Worm (Caenorhabditis elegans): ENCODE measurements around the gene cht-4.

The cht-4 gene

ce11 chrIII:1705331-1705730 is 48.1 kb upstream of the cht-4 start (continued):
- TF ChIP-seq snpc-4 (tag; optimal IDR thresholded peaks at IDR 0.05) (no peak), jun-1 (tag; optimal IDR thresholded peaks at IDR 0.05) (no peak), ceh-8 (GFP tag; optimal IDR thresholded peaks at IDR 0.05) (no peak), C34B4.2 (tag; optimal IDR thresholded peaks at IDR 0.05) (no peak), snu-23 (GFP tag; optimal IDR thresholded peaks at IDR 0.05) (no peak), nhr-28 (tag; optimal IDR thresholded peaks at IDR 0.05) (no peak), ztf-11 (tag; optimal IDR thresholded peaks at IDR 0.05) (no peak), mep-1 (tag; optimal IDR thresholded peaks at IDR 0.05) (peak; percentile 35), isw-1 (GFP tag; IDR thresholded peaks at IDR 0.05) (no peak), unc-30 (tag; optimal IDR thresholded peaks at IDR 0.05) (no peak), aha-1 (tag; optimal IDR thresholded peaks at IDR 0.05) (no peak), nhr-77 (tag; optimal IDR thresholded peaks at IDR 0.05) (no peak), grh-1 (GFP tag; IDR thresholded peaks at IDR 0.05) (no peak), vab-15 (tag; optimal IDR thresholded peaks at IDR 0.05) (no peak), ceh-90 (tag; optimal IDR thresholded peaks at IDR 0.05) (no peak), unc-130 (tag; optimal IDR thresholded peaks at IDR 0.05) (no peak), lin-14 (GFP tag; optimal IDR thresholded peaks at IDR 0.05) (no peak), efl-1 (optimal IDR thresholded peaks at IDR 0.05) (peak; percentile 29 to 44), efl-1 (GFP tag; optimal IDR thresholded peaks at IDR 0.05 in 1 of 2) (peak; percentile 44 to 74), nhr-84 (tag; optimal IDR thresholded peaks at IDR 0.05) (no peak), rnt-1 (tag; optimal IDR thresholded peaks at IDR 0.05) (peak; percentile 16), lsy-2 (tag; optimal IDR thresholded peaks at IDR 0.05) (no peak), nhr-11 (tag; optimal IDR thresholded peaks at IDR 0.05) (no peak), hlh-4 (tag; optimal IDR thresholded peaks at IDR 0.05) (no peak), xbp-1 (tag; optimal IDR thresholded peaks at IDR 0.05) (no peak), ceh-88 (GFP tag; IDR thresholded peaks at IDR 0.05) (no peak), egl-13 (tag; optimal IDR thresholded peaks at IDR 0.05) (no peak), nhr-20 (tag; optimal IDR thresholded peaks at IDR 0.05) (no peak), fkh-4 (tag; optimal IDR thresholded peaks at IDR 0.05; ENCODE audit: borderline replicate concordance) (no peak), egl-27 (tag; optimal IDR thresholded peaks at IDR 0.05) (no peak), ets-5 (GFP tag; IDR thresholded peaks at IDR 0.05) (no peak), efl-3 (GFP tag; optimal IDR thresholded peaks at IDR 0.05) (no peak)

- TF ChIP-seq grh-1 (GFP tag; IDR thresholded peaks at IDR 0.05) (no peak), snpc-4 (tag; optimal IDR thresholded peaks at IDR 0.05) (no peak), unc-30 (tag; optimal IDR thresholded peaks at IDR 0.05) (no peak), lin-13 (GFP tag; optimal IDR thresholded peaks at IDR 0.05) (no peak), tbx-2 (tag; optimal IDR thresholded peaks at IDR 0.05) (no peak), nhr-28 (tag; optimal IDR thresholded peaks at IDR 0.05) (no peak), egl-27 (tag; optimal IDR thresholded peaks at IDR 0.05) (no peak)
These were observed 46.7 kb upstream of the cht-4 start for ce11 chrIII:1704020-1704419.

ce11 chrIII:1702337-1702736 is 45.1 kb upstream of the cht-4 start, which contains the start of gene spex-3:
spex-3 (minus strand) TSS chrIII:1702437.
- TF ChIP-seq dsc-1 (tag; optimal IDR thresholded peaks at IDR 0.05) (no peak), ztf-4 (tag; optimal IDR thresholded peaks at IDR 0.05) (no peak), nhr-11 (tag; optimal IDR thresholded peaks at IDR 0.05) (no peak), unc-86 (tag; optimal IDR thresholded peaks at IDR 0.05) (no peak), unc-30 (tag; optimal IDR thresholded peaks at IDR 0.05) (no peak), hlh-4 (tag; optimal IDR thresholded peaks at IDR 0.05) (no peak), rnt-1 (tag; optimal IDR thresholded peaks at IDR 0.05) (no peak), nhr-20 (tag; optimal IDR thresholded peaks at IDR 0.05) (no peak), vab-15 (tag; optimal IDR thresholded peaks at IDR 0.05) (no peak), hlh-17 (GFP tag; optimal IDR thresholded peaks at IDR 0.05; ENCODE audit: borderline replicate concordance) (no peak), nhr-85 (tag) (no peak), mdl-1 (tag; optimal IDR thresholded peaks at IDR 0.05) (no peak), nhr-77 (tag; optimal IDR thresholded peaks at IDR 0.05) (no peak), nhr-28 (tag; optimal IDR thresholded peaks at IDR 0.05) (no peak), fkh-10 (GFP tag; optimal IDR thresholded peaks at IDR 0.05) (no peak), tlp-1 (tag; optimal IDR thresholded peaks at IDR 0.05) (no peak), ceh-82 (tag; optimal IDR thresholded peaks at IDR 0.05) (no peak), fos-1 (tag; optimal IDR thresholded peaks at IDR 0.05) (no peak)
